Fruit fly (Drosophila melanogaster) whole organism, prepupa: Measurements from ENCODE around the gene LysB.

Source experiments
- CG11762 ChIP-seq: fragments of 200-800 bp; sonication (Bioruptor generic); optimal IDR thresholded peaks from 3 replicates; lab custom pipeline; 2016; ENCODE audit warnings: missing biosample characterization, missing genetic modification characterization; ENCODE audit not compliant: insufficient read depth
- CG15336 ChIP-seq: fragments of 200-800 bp; sonication (Bioruptor generic); IDR thresholded peaks from 2 replicates; pipeline ENCODE4 v1.3.6; 2022; ENCODE audit warnings: missing biosample characterization, missing genetic modification characterization
- CG1621 ChIP-seq: fragments of 200-800 bp; sonication (Bioruptor generic); optimal IDR thresholded peaks from 3 replicates; lab custom pipeline; 2018; ENCODE audit warnings: missing biosample characterization, mild to moderate bottlenecking, missing genetic modification characterization
- CG16779 ChIP-seq: fragments of 200-800 bp; sonication (Bioruptor generic); optimal IDR thresholded peaks from 3 replicates; lab custom pipeline; 2017; ENCODE audit warnings: missing biosample characterization, mild to moderate bottlenecking, missing genetic modification characterization
- CG6854 ChIP-seq: fragments of 200-800 bp; sonication (Bioruptor generic); optimal IDR thresholded peaks from 2 replicates; lab custom pipeline; 2017; ENCODE audit warnings: missing biosample characterization, mild to moderate bottlenecking, missing genetic modification characterization
- Eip75B ChIP-seq: fragments of 200-800 bp; sonication (Bioruptor generic); optimal IDR thresholded peaks from 3 replicates; lab custom pipeline; 2016; ENCODE audit warnings: missing biosample characterization, missing genetic modification characterization
- Hr39 ChIP-seq: fragments of 200-800 bp; sonication (Bioruptor generic); optimal IDR thresholded peaks from 2 replicates; lab custom pipeline; 2016; ENCODE audit warnings: missing biosample characterization, missing genetic modification characterization
- cyc ChIP-seq: fragments of 200-800 bp; sonication (Bioruptor generic); optimal IDR thresholded peaks from 3 replicates; lab custom pipeline; 2016; ENCODE audit warnings: missing biosample characterization, missing genetic modification characterization
- ss ChIP-seq, 2 experiments: fragments of 200-800 bp; sonication (Bioruptor generic); optimal IDR thresholded peaks; 2 replicates in 1 of 2; 3 replicates in 1 of 2; lab custom pipeline; 2017 to 2018; ENCODE audit warnings: mild to moderate bottlenecking in 2 of 2, missing biosample characterization in 2 of 2, missing genetic modification characterization in 2 of 2, moderate library complexity in 1 of 2
- vri ChIP-seq: fragments of 200-800 bp; sonication (Bioruptor generic); optimal IDR thresholded peaks from 3 replicates; lab custom pipeline; 2016; ENCODE audit warnings: missing biosample characterization, mild to moderate bottlenecking, missing genetic modification characterization

DNA sequence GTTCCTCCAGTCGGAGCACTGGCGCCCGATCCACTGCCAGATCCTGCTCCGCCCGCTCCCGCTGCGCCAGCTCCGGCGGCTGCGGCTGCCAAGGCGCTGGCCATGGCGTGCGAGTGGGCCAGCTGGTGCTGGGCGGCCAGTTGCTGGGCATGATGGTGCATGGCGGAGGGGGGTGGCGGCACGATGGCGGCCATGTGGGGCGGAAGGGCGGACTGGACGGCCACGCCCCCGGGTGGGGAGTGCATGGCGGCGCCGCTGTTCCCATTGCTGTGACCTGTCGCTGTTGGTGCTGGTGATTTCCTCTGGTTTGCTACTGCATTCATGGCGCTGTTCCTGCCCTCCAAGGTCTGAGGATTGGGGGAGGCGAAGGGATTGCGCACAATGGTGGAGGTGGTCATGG, 34.3 kb upstream of the LysB start:
- TF ChIP-seq CG1621 (tag; lab: Kevin White, UChicago) (no peak), cyc (GFP tag; lab: Kevin White, UChicago) (no peak), Eip75B (no peak), CG16779 (tag; lab: Kevin White, UChicago) (no peak), Hr39 (GFP tag; lab: Kevin White, UChicago) (no peak), CG11762 (no peak), CG15336 (GFP tag; lab: Robert Waterston, UW) (no peak), ss (GFP tag; optimal IDR thresholded peaks at IDR 0.05; lab: Kevin White, UChicago) (no peak), vri (GFP tag; lab: Kevin White, UChicago) (no peak), CG6854 (no peak)
